Worm (Caenorhabditis elegans) whole organism, young adult: ENCODE results near the gene glt-7.

Experiments
- C06A6.2 ChIP-seq: fragments of 200-800 bp; sonication (Bioruptor generic); conservative IDR thresholded peaks from 2 replicates; pipeline ENCODE4 v1.3.6; 2022; ENCODE audit warnings: missing genetic modification characterization, missing compliant biosample characterization
- F10E7.11 ChIP-seq: sonication (generic microtip); optimal IDR thresholded peaks from 2 replicates; lab custom pipeline; 2017; ENCODE audit warnings: mild to moderate bottlenecking, missing genetic modification characterization, moderate library complexity, missing compliant biosample characterization
- F23B12.7 ChIP-seq: sonication (generic microtip); optimal IDR thresholded peaks from 2 replicates; lab custom pipeline; 2017; ENCODE audit warnings: missing genetic modification characterization, mild to moderate bottlenecking, missing compliant biosample characterization, antibody characterized with exemption, moderate library complexity; ENCODE audit not compliant: insufficient read depth
- F33H1.4 ChIP-seq: fragments of 200-800 bp; sonication (Bioruptor generic); IDR thresholded peaks from 2 replicates; pipeline ENCODE4 v1.3.6; 2022; ENCODE audit warnings: missing genetic modification reagents, missing genetic modification characterization, missing compliant biosample characterization
- F37B4.10 ChIP-seq: fragments of 200-800 bp; sonication (Bioruptor generic); IDR thresholded peaks from 2 replicates; pipeline ENCODE4 v1.3.6; 2022; ENCODE audit warnings: missing genetic modification characterization, missing compliant biosample characterization
- F55B11.4 ChIP-seq: sonication (generic microtip); optimal IDR thresholded peaks from 2 replicates; lab custom pipeline; 2016; ENCODE audit warnings: missing compliant biosample characterization, missing genetic modification characterization, borderline replicate concordance; ENCODE audit not compliant: insufficient read depth
- F57C9.4 ChIP-seq: sonication (generic microtip); optimal IDR thresholded peaks from 2 replicates; lab custom pipeline; 2017; ENCODE audit warnings: mild to moderate bottlenecking, missing genetic modification characterization, missing compliant biosample characterization
- K11D2.4 ChIP-seq: fragments of 200-800 bp; sonication (Bioruptor generic); IDR thresholded peaks from 2 replicates; pipeline ENCODE4 v1.3.6; 2022; ENCODE audit warnings: missing genetic modification reagents, missing genetic modification characterization, missing compliant biosample characterization
- Y53G8AR.9 ChIP-seq: fragments of 200-800 bp; sonication (Bioruptor generic); conservative IDR thresholded peaks from 2 replicates; pipeline ENCODE4 v1.3.6; 2022; ENCODE audit warnings: missing genetic modification reagents, missing genetic modification characterization, missing compliant biosample characterization
- Y67H2A.10 ChIP-seq: fragments of 200-800 bp; sonication (Bioruptor generic); conservative IDR thresholded peaks from 2 replicates; pipeline ENCODE4 v1.3.6; 2022; ENCODE audit warnings: missing genetic modification reagents, missing genetic modification characterization, missing compliant biosample characterization
- ZK185.1 ChIP-seq: sonication (generic microtip); optimal IDR thresholded peaks from 2 replicates; lab custom pipeline; 2016; ENCODE audit warnings: mild to moderate bottlenecking, missing genetic modification characterization, missing compliant biosample characterization; ENCODE audit not compliant: poor library complexity, severe bottlenecking
- ama-1 ChIP-seq, 3 experiments: fragments of 150-350 bp in 1 of 3; sonication (generic microtip) in 2 of 3; optimal IDR thresholded peaks; 2 replicates each; lab custom pipeline; 2014 to 2018; ENCODE audit warnings: missing biosample characterization in 2 of 3, missing genetic modification characterization in 2 of 3, missing genetic modification reagents in 2 of 3
- aptf-2 ChIP-seq: fragments of 200-800 bp; sonication (Bioruptor generic); conservative IDR thresholded peaks from 2 replicates; pipeline ENCODE4 v1.3.6; 2022; ENCODE audit warnings: missing genetic modification reagents, missing genetic modification characterization, missing compliant biosample characterization
- aptf-3 ChIP-seq: fragments of 200-800 bp; sonication (Bioruptor generic); IDR thresholded peaks from 2 replicates; pipeline ENCODE4 v1.3.6; 2022; ENCODE audit warnings: missing genetic modification characterization, missing compliant biosample characterization
- athp-1 ChIP-seq: sonication (generic microtip); optimal IDR thresholded peaks from 2 replicates; lab custom pipeline; 2017; ENCODE audit warnings: mild to moderate bottlenecking, missing genetic modification characterization, missing compliant biosample characterization
- attf-5 ChIP-seq: fragments of 200-800 bp; sonication (Bioruptor generic); optimal IDR thresholded peaks from 2 replicates; lab custom pipeline; 2018; ENCODE audit warnings: mild to moderate bottlenecking, missing genetic modification characterization, missing compliant biosample characterization
- ceh-100 ChIP-seq: fragments of 200-800 bp; sonication (Bioruptor generic); IDR thresholded peaks from 2 replicates; pipeline ENCODE4 v1.3.6; 2022; ENCODE audit warnings: missing genetic modification reagents, missing genetic modification characterization, missing compliant biosample characterization
- chd-7 ChIP-seq: sonication (generic microtip); optimal IDR thresholded peaks from 2 replicates; lab custom pipeline; 2016; ENCODE audit warnings: mild to moderate bottlenecking, missing genetic modification characterization, moderate library complexity, missing compliant biosample characterization
- die-1 ChIP-seq: sonication (generic microtip); optimal IDR thresholded peaks from 2 replicates; lab custom pipeline; 2016; ENCODE audit warnings: missing genotype, mild to moderate bottlenecking, missing genetic modification characterization, missing compliant biosample characterization
- efl-1 ChIP-seq: fragments of 150-350 bp; optimal IDR thresholded peaks from 2 replicates; lab custom pipeline; 2014; ENCODE audit warnings: missing biosample characterization, missing genetic modification reagents, missing genetic modification characterization
- egl-18 ChIP-seq: fragments of 200-800 bp; sonication (Bioruptor generic); IDR thresholded peaks from 2 replicates; pipeline ENCODE4 v1.3.6; 2022; ENCODE audit warnings: missing genetic modification reagents, missing genetic modification characterization, missing compliant biosample characterization
- egl-44 ChIP-seq: fragments of 200-800 bp; sonication (Bioruptor generic); IDR thresholded peaks from 2 replicates; pipeline ENCODE4 v1.3.6; 2022; ENCODE audit warnings: missing genetic modification reagents, missing genetic modification characterization, missing compliant biosample characterization
- egrh-3 ChIP-seq: fragments of 200-800 bp; sonication (Bioruptor generic); IDR thresholded peaks from 2 replicates; pipeline ENCODE4 v1.3.6; 2022; ENCODE audit warnings: missing genetic modification reagents, missing genetic modification characterization, missing compliant biosample characterization
- gei-17 ChIP-seq: fragments of 200-800 bp; sonication (Bioruptor generic); optimal IDR thresholded peaks from 2 replicates; lab custom pipeline; 2018; ENCODE audit warnings: mild to moderate bottlenecking, missing genetic modification characterization, missing compliant biosample characterization
- hsf-1 ChIP-seq: fragments of 200-800 bp; sonication (Bioruptor generic); IDR thresholded peaks from 2 replicates; pipeline ENCODE4 v1.3.6; 2022; ENCODE audit warnings: missing genetic modification reagents, missing genetic modification characterization, missing compliant biosample characterization
- let-607 ChIP-seq, 2 experiments: fragments of 200-800 bp in 1 of 2; sonication (Bioruptor generic) in 1 of 2; sonication (generic microtip) in 1 of 2; optimal IDR thresholded peaks; 2 replicates each; lab custom pipeline; 2016 to 2018; ENCODE audit warnings: mild to moderate bottlenecking in 2 of 2, missing compliant biosample characterization in 2 of 2, missing genetic modification characterization in 2 of 2, moderate library complexity in 2 of 2, missing genotype in 1 of 2
- lin-35 ChIP-seq, 3 experiments: fragments of 150-350 bp in 2 of 3; sonication (generic microtip) in 1 of 3; optimal IDR thresholded peaks; 2 replicates each; lab custom pipeline; 2014 to 2018; ENCODE audit warnings: missing biosample characterization in 3 of 3, missing genetic modification characterization in 3 of 3, missing genetic modification reagents in 3 of 3
- lir-1 ChIP-seq: fragments of 200-800 bp; sonication (Bioruptor generic); conservative IDR thresholded peaks from 2 replicates; pipeline ENCODE4 v1.3.6; 2022; ENCODE audit warnings: missing genetic modification reagents, missing genetic modification characterization, missing compliant biosample characterization
- mcd-1 ChIP-seq: fragments of 200-800 bp; sonication (Bioruptor generic); IDR thresholded peaks from 2 replicates; pipeline ENCODE4 v1.3.6; 2022; ENCODE audit warnings: missing genetic modification reagents, missing genetic modification characterization, missing compliant biosample characterization
- nhr-80 ChIP-seq: sonication (generic microtip); optimal IDR thresholded peaks from 2 replicates; lab custom pipeline; 2016; ENCODE audit warnings: missing genetic modification characterization, missing compliant biosample characterization
- pbrm-1 ChIP-seq: fragments of 200-800 bp; sonication (Bioruptor generic); IDR thresholded peaks from 2 replicates; pipeline ENCODE4 v1.3.6; 2022; ENCODE audit warnings: missing genetic modification reagents, missing genetic modification characterization, missing compliant biosample characterization
- rcor-1 ChIP-seq: fragments of 200-800 bp; sonication (Bioruptor generic); IDR thresholded peaks from 2 replicates; pipeline ENCODE4 v1.3.6; 2022; ENCODE audit warnings: missing genetic modification reagents, missing genetic modification characterization, missing compliant biosample characterization
- sea-2 ChIP-seq: fragments of 200-800 bp; sonication (Bioruptor generic); IDR thresholded peaks from 2 replicates; pipeline ENCODE4 v1.3.6; 2022; ENCODE audit warnings: missing genetic modification characterization, missing compliant biosample characterization
- snpc-1.3 ChIP-seq: sonication (generic microtip); optimal IDR thresholded peaks from 2 replicates; lab custom pipeline; 2017; ENCODE audit warnings: missing genetic modification characterization, mild to moderate bottlenecking, missing compliant biosample characterization, antibody characterized with exemption, moderate library complexity, missing genotype, missing genetic modification reagents; ENCODE audit not compliant: insufficient read depth
- snpc-4 ChIP-seq, 5 experiments: fragments of 150-350 bp in 1 of 5; sonication (generic microtip) in 4 of 5; optimal IDR thresholded peaks; 2 replicates each; lab custom pipeline; 2014 to 2018; ENCODE audit warnings: missing genetic modification characterization in 5 of 5, missing biosample characterization in 3 of 5, antibody characterized with exemption in 2 of 5, mild to moderate bottlenecking in 2 of 5, missing compliant biosample characterization in 2 of 5, missing genotype in 2 of 5, moderate library complexity in 2 of 5, missing genetic modification reagents in 1 of 5
- somi-1 ChIP-seq: fragments of 200-800 bp; sonication (Bioruptor generic); optimal IDR thresholded peaks from 2 replicates; lab custom pipeline; 2018; ENCODE audit warnings: mild to moderate bottlenecking, missing genetic modification characterization, missing compliant biosample characterization
- tbx-9 ChIP-seq: sonication (generic microtip); optimal IDR thresholded peaks from 2 replicates; lab custom pipeline; 2016; ENCODE audit warnings: borderline replicate concordance, missing genetic modification characterization, inconsistent platforms, missing compliant biosample characterization
- tlf-1 ChIP-seq: fragments of 200-800 bp; sonication (Bioruptor generic); optimal IDR thresholded peaks from 2 replicates; lab custom pipeline; 2018; ENCODE audit warnings: mild to moderate bottlenecking, missing genetic modification characterization, missing compliant biosample characterization
- unc-130 ChIP-seq: sonication (generic microtip); optimal IDR thresholded peaks from 2 replicates; lab custom pipeline; 2016; ENCODE audit warnings: missing genetic modification reagents, missing genetic modification characterization, missing compliant biosample characterization
- zfh-2 ChIP-seq: fragments of 200-800 bp; sonication (Bioruptor generic); conservative IDR thresholded peaks from 2 replicates; pipeline ENCODE4 v1.3.6; 2022; ENCODE audit warnings: missing genetic modification reagents, missing genetic modification characterization, missing compliant biosample characterization
- zim-3 ChIP-seq: sonication (generic microtip); optimal IDR thresholded peaks from 2 replicates; lab custom pipeline; 2017; ENCODE audit warnings: mild to moderate bottlenecking, missing genetic modification characterization, moderate library complexity, missing compliant biosample characterization
- ztf-18 ChIP-seq: sonication (generic microtip); optimal IDR thresholded peaks from 2 replicates; lab custom pipeline; 2016; ENCODE audit warnings: missing genotype, mild to moderate bottlenecking, missing genetic modification characterization, missing compliant biosample characterization
- ztf-22 ChIP-seq: fragments of 200-800 bp; sonication (Bioruptor generic); optimal IDR thresholded peaks from 2 replicates; lab custom pipeline; 2018; ENCODE audit warnings: mild to moderate bottlenecking, missing genetic modification characterization, moderate library complexity, missing compliant biosample characterization
- ztf-25 ChIP-seq: fragments of 200-800 bp; sonication (Bioruptor generic); IDR thresholded peaks from 2 replicates; pipeline ENCODE4 v1.3.6; 2022; ENCODE audit warnings: missing genetic modification reagents, missing genetic modification characterization, missing compliant biosample characterization

Gene glt-7

DNA sequence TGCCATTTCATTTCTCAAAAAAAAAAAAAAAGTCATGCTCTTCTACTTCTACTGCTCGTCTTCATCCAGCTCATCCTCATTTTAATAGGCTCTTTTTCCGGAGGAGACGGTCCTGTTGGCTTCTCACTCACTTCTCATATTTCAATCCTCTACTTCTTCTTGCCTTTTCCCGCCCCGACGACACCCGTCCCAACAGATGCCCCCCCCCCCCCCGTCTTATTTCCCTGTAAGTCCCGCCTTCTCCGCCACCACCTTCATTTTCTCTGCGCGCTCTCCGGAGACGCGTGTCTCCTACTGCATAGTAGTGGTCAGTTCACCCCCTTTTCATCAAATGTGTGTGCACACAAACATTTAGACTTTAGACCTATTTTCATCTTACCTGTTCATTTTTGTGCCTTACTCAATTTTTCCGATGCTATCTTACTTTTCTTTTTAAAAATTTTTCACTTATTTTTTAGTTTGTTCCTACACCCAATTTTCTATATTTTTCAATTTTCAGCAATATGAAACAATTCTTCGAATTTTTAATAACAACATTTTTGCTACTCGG, 26.9 kb downstream of the glt-7 start, which contains the start of gene efn-4:
Gene efn-4, plus strand, starts transcription at position 500 of the 550 bp plus-strand sequence.
- TF ChIP-seq tlf-1 (no peak), hsf-1 (GFP tag; lab: Robert Waterston, UW) (no peak), egrh-3 (GFP tag; lab: Robert Waterston, UW) (peak; percentile 31; the same call in 1 of the 2 replicates), somi-1 (GFP tag; lab: Kevin White, UChicago) (no peak), ztf-25 (GFP tag; lab: Robert Waterston, UW) (no peak), lir-1 (GFP tag; lab: Robert Waterston, UW) (no peak), gei-17 (GFP tag; lab: Kevin White, UChicago) (no peak), F55B11.4 (tag; lab: Kevin White, UChicago) (no peak), zfh-2 (GFP tag; lab: Robert Waterston, UW) (peak; percentile 69), ceh-100 (no peak), die-1 (tag; lab: Kevin White, UChicago) (no peak), aptf-3 (GFP tag; lab: Robert Waterston, UW) (no peak), rcor-1 (GFP tag; lab: Robert Waterston, UW) (no peak), zim-3 (tag; lab: Kevin White, UChicago) (no peak), snpc-4 (GFP tag; optimal IDR thresholded peaks at IDR 0.05; lab: Kevin White, UChicago) (no peak), snpc-4 (tag; optimal IDR thresholded peaks at IDR 0.05; lab: Kevin White, UChicago) (no peak), unc-130 (GFP tag; lab: Kevin White, UChicago) (no peak), tbx-9 (tag; lab: Kevin White, UChicago) (no peak)
- TF ChIP-seq, all 124 proteins: peak for 2

DNA sequence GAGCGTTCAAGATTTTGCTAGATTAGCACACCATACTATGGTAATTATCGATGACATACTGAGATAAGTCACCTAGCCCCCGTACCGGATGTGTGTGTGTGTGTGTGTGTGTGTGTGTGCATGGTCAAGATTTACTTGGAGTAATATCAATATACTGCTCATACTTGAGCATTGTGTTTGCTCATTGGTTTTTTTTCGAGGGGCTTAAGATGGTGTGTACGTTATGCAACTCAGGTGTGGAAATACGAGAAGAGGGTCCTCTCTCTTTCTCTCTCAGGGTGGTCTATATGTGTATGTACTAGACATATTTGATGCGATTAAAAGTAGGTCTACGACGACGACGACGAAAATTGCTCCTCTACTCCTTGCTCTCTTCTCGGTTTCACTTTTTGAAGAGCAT, 28.4 kb downstream of the glt-7 start:
- TF ChIP-seq snpc-1.3 (tag; lab: Kevin White, UChicago): no peak
- no peak for TF ChIP-seq efl-1 (GFP tag; lab: Kevin White, UChicago)
- no peak for TF ChIP-seq ztf-22 (GFP tag; lab: Kevin White, UChicago)
- no peak for TF ChIP-seq let-607 (tag; optimal IDR thresholded peaks at IDR 0.05; lab: Kevin White, UChicago)
- TF ChIP-seq nhr-80 (tag; lab: Kevin White, UChicago): no peak
- TF ChIP-seq Y67H2A.10 (GFP tag; lab: Robert Waterston, UW): no peak
- no peak for TF ChIP-seq egl-18 (GFP tag; lab: Robert Waterston, UW)
- TF ChIP-seq aptf-3 (GFP tag; lab: Robert Waterston, UW): no peak
- no peak for TF ChIP-seq die-1 (tag; lab: Kevin White, UChicago)
- no peak for TF ChIP-seq ZK185.1 (tag; lab: Kevin White, UChicago)
- TF ChIP-seq F57C9.4 (tag; lab: Kevin White, UChicago): no peak
- TF ChIP-seq ztf-18: no peak
- no peak for TF ChIP-seq pbrm-1 (GFP tag; lab: Robert Waterston, UW)
- TF ChIP-seq Y53G8AR.9 (GFP tag; lab: Robert Waterston, UW): no peak
- no peak for TF ChIP-seq sea-2 (GFP tag; lab: Robert Waterston, UW)
- TF ChIP-seq lir-1 (GFP tag; lab: Robert Waterston, UW): no peak
- no peak for TF ChIP-seq K11D2.4 (GFP tag; lab: Robert Waterston, UW)
- no peak for TF ChIP-seq ama-1 (optimal IDR thresholded peaks at IDR 0.05; lab: Kevin White, UChicago)
- TF ChIP-seq ama-1 (GFP tag; optimal IDR thresholded peaks at IDR 0.05; lab: Kevin White, UChicago): no peak
- TF ChIP-seq aptf-2 (GFP tag; lab: Robert Waterston, UW): no peak

DNA sequence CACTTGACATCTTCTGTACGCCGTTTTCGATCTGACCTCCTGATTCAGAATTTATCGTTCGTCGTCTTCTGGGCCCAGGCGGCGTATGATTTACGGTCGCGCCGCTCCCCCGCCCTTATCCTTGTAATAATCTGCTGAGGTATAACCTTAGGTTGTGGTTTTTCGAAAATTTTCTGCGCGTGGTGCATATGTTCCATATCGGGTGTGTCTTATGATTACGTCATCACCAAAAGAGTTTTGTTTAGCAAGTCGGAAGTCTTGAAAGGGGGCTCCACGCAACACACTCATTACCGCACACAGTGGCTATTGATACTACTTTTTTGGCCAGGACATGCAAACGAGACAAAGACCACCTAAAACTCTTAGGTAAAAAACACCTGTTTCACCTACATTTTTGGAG, 28.8 kb downstream of the glt-7 start:
- no peak for TF ChIP-seq F23B12.7 (tag; lab: Kevin White, UChicago)
- no peak for TF ChIP-seq athp-1 (tag; lab: Kevin White, UChicago)
- no peak for TF ChIP-seq F33H1.4 (GFP tag; lab: Robert Waterston, UW)
- TF ChIP-seq F10E7.11 (tag; lab: Kevin White, UChicago): no peak
- no peak for TF ChIP-seq F37B4.10 (GFP tag; lab: Robert Waterston, UW)
- no peak for TF ChIP-seq C06A6.2 (GFP tag; lab: Robert Waterston, UW)
- TF ChIP-seq attf-5: no peak
- TF ChIP-seq aptf-2 (GFP tag; lab: Robert Waterston, UW): no peak
- TF ChIP-seq egl-44 (GFP tag; lab: Robert Waterston, UW): no peak
- no peak for TF ChIP-seq lin-35 (GFP tag; optimal IDR thresholded peaks at IDR 0.05; lab: Kevin White, UChicago)
- TF ChIP-seq chd-7 (tag; lab: Kevin White, UChicago): no peak
- no peak for TF ChIP-seq mcd-1 (GFP tag; lab: Robert Waterston, UW)
